Worm (Caenorhabditis elegans): ENCODE measurements around the gene srx-82.

The srx-82 gene

DNA sequence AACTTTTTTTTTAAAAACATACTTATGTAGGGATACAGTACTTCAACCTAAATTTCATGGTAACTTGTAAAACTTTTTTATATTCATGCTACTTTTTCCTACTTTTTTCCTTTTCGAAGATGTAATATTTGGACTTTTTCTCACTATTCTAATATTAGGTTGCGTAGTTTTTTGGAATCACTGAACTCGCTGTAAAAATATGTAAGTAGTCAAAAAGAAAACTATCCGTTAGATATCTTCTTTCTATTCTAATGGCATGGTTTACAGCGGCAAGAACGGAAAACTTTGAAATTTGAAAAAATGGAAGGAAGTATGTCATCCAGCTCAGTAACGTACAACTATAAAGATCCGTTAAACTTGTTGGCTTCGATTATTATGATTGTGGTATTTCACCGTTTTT lies at the start of gene srx-82:
srx-82 (plus strand) TSS at position 301 of the 400 bp plus-strand sequence.
- TF ChIP-seq W03F9.2 (tag; optimal IDR thresholded peaks at IDR 0.05) (no peak), dao-5 (tag; optimal IDR thresholded peaks at IDR 0.05) (no peak), him-1 (tag; optimal IDR thresholded peaks at IDR 0.05) (no peak)

- TF ChIP-seq dao-5 (tag; optimal IDR thresholded peaks at IDR 0.05): no peak
- TF ChIP-seq W03F9.2 (tag; optimal IDR thresholded peaks at IDR 0.05): no peak
- no peak for TF ChIP-seq him-1 (tag; optimal IDR thresholded peaks at IDR 0.05)
These were observed 48.2 kb upstream of the srx-82 start for ce11 chrV:11541284-11541683.

DNA sequence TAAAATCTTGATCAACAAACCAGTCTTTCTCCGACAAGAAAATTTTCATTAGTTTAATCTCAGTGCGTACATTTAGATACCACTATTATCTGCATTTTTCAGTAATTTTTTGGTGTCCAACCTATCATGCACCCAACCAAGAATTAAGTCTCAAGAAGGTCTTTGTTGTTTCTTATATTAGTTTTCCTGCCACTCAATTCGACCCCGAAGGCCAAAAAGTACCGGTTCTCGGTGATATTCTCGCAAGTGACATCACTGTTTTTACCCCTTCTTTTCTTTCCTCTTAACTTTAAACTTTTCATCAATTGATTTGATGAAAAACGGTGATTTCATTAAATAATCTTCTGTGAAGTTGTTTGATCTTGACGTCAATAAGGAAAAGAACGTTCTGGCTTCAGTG lies 46.0 kb upstream of the srx-82 start, which contains the start of gene F38B7.2:
F38B7.2 (plus strand) TSS at position 400 of the 400 bp plus-strand sequence.
- TF ChIP-seq W03F9.2 (tag; optimal IDR thresholded peaks at IDR 0.05): no peak
- TF ChIP-seq dao-5 (tag; optimal IDR thresholded peaks at IDR 0.05): no peak
- no peak for TF ChIP-seq him-1 (tag; optimal IDR thresholded peaks at IDR 0.05)

DNA sequence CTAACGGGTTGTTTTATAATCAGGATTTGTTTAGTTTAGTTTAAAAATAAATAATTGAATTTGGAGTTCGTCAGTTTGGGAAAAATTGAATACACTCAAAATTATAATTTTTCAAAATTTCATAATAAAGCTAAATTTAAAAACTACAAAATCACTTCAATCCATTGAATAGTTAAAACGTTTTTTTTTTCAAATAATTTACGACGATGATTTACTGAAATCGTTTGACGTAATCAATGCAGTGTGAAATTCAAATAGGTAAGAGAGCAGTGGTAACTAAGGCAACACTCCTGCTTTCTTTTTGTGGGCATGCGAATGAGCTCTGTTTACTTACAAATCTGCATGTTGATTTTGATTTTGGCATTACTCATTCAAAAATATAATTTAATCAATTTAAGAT lies 44.3 kb upstream of the srx-82 start, which contains the start of gene F38B7.10:
F38B7.10 (plus strand) TSS at position 301 of the 400 bp plus-strand sequence.
- TF ChIP-seq dao-5 (tag; optimal IDR thresholded peaks at IDR 0.05) (no peak), him-1 (tag; optimal IDR thresholded peaks at IDR 0.05) (no peak)

- TF ChIP-seq dao-5 (tag; optimal IDR thresholded peaks at IDR 0.05) (no peak), him-1 (tag; optimal IDR thresholded peaks at IDR 0.05) (no peak), W03F9.2 (tag; optimal IDR thresholded peaks at IDR 0.05) (no peak)
These were observed 42.7 kb upstream of the srx-82 start, which contains the start of gene F38B7.11 for ce11 chrV:11546795-11547194. Gene F38B7.11, plus strand, starts transcription at chrV:11547095.

ce11 chrV:11548914-11549406 lies 40.6 kb upstream of the srx-82 start, which contains the start of the genes F38B7.17 and F38B7.3:
Gene F38B7.17, minus strand, starts transcription at chrV:11548964.
Gene F38B7.3, plus strand, starts transcription at chrV:11549107.
- no peak for TF ChIP-seq dao-5 (tag; optimal IDR thresholded peaks at IDR 0.05)
- TF ChIP-seq W03F9.2 (tag; optimal IDR thresholded peaks at IDR 0.05): no peak
- no peak for TF ChIP-seq him-1 (tag; optimal IDR thresholded peaks at IDR 0.05)

ce11 chrV:11552379-11552778 lies 37.2 kb upstream of the srx-82 start, which contains the start of gene srx-85:
Gene srx-85, plus strand, starts transcription at chrV:11552679.
- TF ChIP-seq dao-5 (tag; optimal IDR thresholded peaks at IDR 0.05) (no peak), W03F9.2 (tag; optimal IDR thresholded peaks at IDR 0.05) (no peak), him-1 (tag; optimal IDR thresholded peaks at IDR 0.05) (no peak)

ce11 chrV:11554260-11554659 lies 35.3 kb upstream of the srx-82 start, which contains the start of gene duo-1:
Gene duo-1, plus strand, starts transcription at chrV:11554630.
- TF ChIP-seq W03F9.2 (tag; optimal IDR thresholded peaks at IDR 0.05) (no peak), dao-5 (tag; optimal IDR thresholded peaks at IDR 0.05) (no peak), him-1 (tag; optimal IDR thresholded peaks at IDR 0.05) (no peak)

- TF ChIP-seq dao-5 (tag; optimal IDR thresholded peaks at IDR 0.05): no peak
- TF ChIP-seq him-1 (tag; optimal IDR thresholded peaks at IDR 0.05): no peak
- TF ChIP-seq W03F9.2 (tag; optimal IDR thresholded peaks at IDR 0.05): no peak
These were observed 26.9 kb upstream of the srx-82 start, which contains the start of gene srx-86 for ce11 chrV:11562643-11563042. Gene srx-86, plus strand, starts transcription at chrV:11562943.

DNA sequence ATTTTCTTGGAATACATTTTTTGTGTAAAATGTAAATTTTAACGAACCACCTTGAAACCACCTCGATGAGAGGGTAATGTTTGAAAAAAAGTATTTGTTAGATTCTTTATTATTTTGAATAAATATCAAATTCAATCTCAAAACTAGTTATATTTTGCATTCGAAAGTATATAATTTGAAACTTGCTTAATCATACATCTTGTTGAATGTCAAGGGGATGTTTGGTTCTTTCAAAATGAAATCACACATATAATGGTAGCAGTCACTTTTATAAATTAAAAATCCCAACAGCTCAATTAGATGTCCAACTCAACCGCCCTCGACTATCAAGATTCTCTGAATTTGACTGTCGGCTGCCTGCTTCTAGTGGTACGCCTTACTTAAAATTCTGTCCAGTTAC lies 25.0 kb upstream of the srx-82 start, which contains the start of gene srx-87:
srx-87 (plus strand) TSS at position 301 of the 400 bp plus-strand sequence.
- TF ChIP-seq dao-5 (tag; optimal IDR thresholded peaks at IDR 0.05): no peak
- no peak for TF ChIP-seq him-1 (tag; optimal IDR thresholded peaks at IDR 0.05)
- no peak for TF ChIP-seq W03F9.2 (tag; optimal IDR thresholded peaks at IDR 0.05)

DNA sequence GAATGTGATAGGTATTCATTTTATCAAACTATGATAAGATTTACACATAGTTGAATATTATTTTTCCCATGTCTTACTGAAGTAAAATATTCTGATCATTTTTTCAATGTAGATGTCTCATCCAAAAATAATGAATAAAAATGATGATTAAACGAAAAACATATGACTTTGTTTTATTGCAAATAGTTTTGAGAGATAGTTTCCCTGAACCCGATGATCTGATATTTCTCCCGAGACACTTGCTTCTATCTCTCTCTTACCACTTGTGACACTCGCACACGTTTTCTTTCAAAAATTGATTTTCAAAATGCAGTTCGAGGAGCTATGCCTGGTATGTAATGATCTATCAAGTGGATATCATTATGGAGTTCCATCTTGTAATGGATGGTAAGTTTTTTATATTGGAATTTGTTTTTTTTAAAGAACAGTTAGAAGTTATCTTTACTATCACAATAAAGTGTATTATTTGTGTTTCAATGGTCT lies 19.3 kb upstream of the srx-82 start, which contains the start of the genes nhr-101 and pms-2:
nhr-101 (plus strand) TSS at position 308 of the 483 bp plus-strand sequence.
pms-2 (minus strand) TSS at position 433 of the 483 bp plus-strand sequence.
- TF ChIP-seq W03F9.2 (tag; optimal IDR thresholded peaks at IDR 0.05) (no peak), dao-5 (tag; optimal IDR thresholded peaks at IDR 0.05) (no peak), him-1 (tag; optimal IDR thresholded peaks at IDR 0.05) (no peak)

- TF ChIP-seq dao-5 (tag; optimal IDR thresholded peaks at IDR 0.05): no peak
- no peak for TF ChIP-seq him-1 (tag; optimal IDR thresholded peaks at IDR 0.05)
- TF ChIP-seq W03F9.2 (tag; optimal IDR thresholded peaks at IDR 0.05): peak; percentile 60
These were observed 16.6 kb upstream of the srx-82 start, which contains the start of the genes H12C20.7 and nhr-68 for ce11 chrV:11572803-11573490. Gene H12C20.7, minus strand, starts transcription at chrV:11572990. Gene nhr-68, plus strand, starts transcription at chrV:11573440.

ce11 chrV:11574563-11574962 lies 15.0 kb upstream of the srx-82 start:
- no peak for TF ChIP-seq him-1 (tag; optimal IDR thresholded peaks at IDR 0.05)

ce11 chrV:11580826-11581225 lies 8.7 kb upstream of the srx-82 start, which contains the start of gene srx-90:
Gene srx-90, plus strand, starts transcription at chrV:11581126.
- TF ChIP-seq W03F9.2 (tag; optimal IDR thresholded peaks at IDR 0.05) (no peak), dao-5 (tag; optimal IDR thresholded peaks at IDR 0.05) (no peak), him-1 (tag; optimal IDR thresholded peaks at IDR 0.05) (no peak)
